Fruit fly (Drosophila melanogaster) whole organism, embryonic: Measurements from ENCODE around the gene eIF4E5.

ENCODE experiments used
- ATbp ChIP-seq: fragments of 200-800 bp; sonication (Bioruptor generic); optimal IDR thresholded peaks from 2 replicates; lab custom pipeline; 2017; ENCODE audit warnings: missing biosample characterization, mild to moderate bottlenecking, missing genetic modification characterization, missing genetic modification reagents
- Ada2b ChIP-seq: fragments of 200-800 bp; sonication (Bioruptor generic); IDR thresholded peaks from 2 replicates; pipeline ENCODE4 v1.3.6; 2022; ENCODE audit warnings: missing biosample characterization, missing genetic modification characterization
- Atf3 ChIP-seq: fragments of 200-800 bp; sonication (Bioruptor generic); optimal IDR thresholded peaks from 3 replicates; lab custom pipeline; 2016; ENCODE audit warnings: missing biosample characterization, missing genetic modification characterization
- Awh ChIP-seq: fragments of 200-800 bp; sonication (Bioruptor generic); IDR thresholded peaks from 2 replicates; pipeline ENCODE4, ENCODE4 v1.3.6; 2022; ENCODE audit warnings: missing biosample characterization, missing genetic modification characterization
- CG10543 ChIP-seq: fragments of 200-800 bp; sonication (Bioruptor generic); optimal IDR thresholded peaks from 3 replicates; lab custom pipeline; 2017; ENCODE audit warnings: missing biosample characterization, mild to moderate bottlenecking, missing genetic modification characterization, moderate library complexity
- CG12391 ChIP-seq: fragments of 200-800 bp; sonication (Bioruptor generic); optimal IDR thresholded peaks from 3 replicates; lab custom pipeline; 2018; ENCODE audit warnings: missing biosample characterization, mild to moderate bottlenecking, missing genetic modification characterization, moderate library complexity
- CG15011 ChIP-seq: fragments of 200-800 bp; sonication (Bioruptor generic); optimal IDR thresholded peaks from 3 replicates; lab custom pipeline; 2018; ENCODE audit warnings: missing biosample characterization, mild to moderate bottlenecking, missing genetic modification characterization
- CG16779 ChIP-seq: fragments of 200-800 bp; sonication (Bioruptor generic); IDR thresholded peaks from 2 replicates; pipeline ENCODE4 v1.3.6; 2022; ENCODE audit warnings: missing biosample characterization, missing genetic modification characterization
- CG17186 ChIP-seq: fragments of 200-800 bp; sonication (Bioruptor generic); optimal IDR thresholded peaks from 3 replicates; lab custom pipeline; 2017; ENCODE audit warnings: missing biosample characterization, missing genetic modification reagents, missing genetic modification characterization
- CG17328 ChIP-seq: fragments of 200-800 bp; sonication (Bioruptor generic); IDR thresholded peaks from 2 replicates; pipeline ENCODE4 v1.3.6; 2022; ENCODE audit warnings: missing biosample characterization, missing genetic modification characterization
- CG18619 ChIP-seq: fragments of 200-800 bp; sonication (Bioruptor generic); optimal IDR thresholded peaks from 3 replicates; lab custom pipeline; 2017; ENCODE audit warnings: missing biosample characterization, mild to moderate bottlenecking, missing genetic modification characterization
- CG2116 ChIP-seq: fragments of 200-800 bp; sonication (Bioruptor generic); optimal IDR thresholded peaks from 3 replicates; lab custom pipeline; 2018; ENCODE audit warnings: missing biosample characterization, mild to moderate bottlenecking, missing genetic modification characterization
- CG2875 ChIP-seq: fragments of 200-800 bp; sonication (Bioruptor generic); optimal IDR thresholded peaks from 2 replicates; lab custom pipeline; 2017; ENCODE audit warnings: missing biosample characterization, mild to moderate bottlenecking, missing genetic modification characterization, missing genetic modification reagents
- CG4404 ChIP-seq: fragments of 200-800 bp; sonication (Bioruptor generic); IDR thresholded peaks from 2 replicates; pipeline ENCODE4 v1.3.6; 2022; ENCODE audit warnings: missing biosample characterization, missing genetic modification characterization
- CG4820 ChIP-seq: fragments of 200-800 bp; sonication (Bioruptor generic); optimal IDR thresholded peaks from 3 replicates; lab custom pipeline; 2016; ENCODE audit warnings: missing biosample characterization, missing genetic modification characterization
- CG4854 ChIP-seq: fragments of 200-800 bp; sonication (Bioruptor generic); optimal IDR thresholded peaks from 2 replicates; lab custom pipeline; 2016; ENCODE audit warnings: missing biosample characterization, missing genetic modification characterization, inconsistent platforms
- CG6765 ChIP-seq: fragments of 200-800 bp; sonication (Bioruptor generic); optimal IDR thresholded peaks from 3 replicates; lab custom pipeline; 2017; ENCODE audit warnings: missing biosample characterization, mild to moderate bottlenecking, missing genetic modification characterization
- CG6791 ChIP-seq: fragments of 200-800 bp; sonication (Bioruptor generic); IDR thresholded peaks from 3 replicates; pipeline ENCODE4 v1.3.6; 2022; ENCODE audit warnings: missing biosample characterization, missing genetic modification characterization; ENCODE audit not compliant: partially characterized antibody
- CG7271 ChIP-seq: fragments of 200-800 bp; sonication (Bioruptor generic); optimal IDR thresholded peaks from 2 replicates; lab custom pipeline; 2018; ENCODE audit warnings: missing biosample characterization, mild to moderate bottlenecking, missing genetic modification characterization, moderate library complexity
- CG8281 ChIP-seq: fragments of 200-800 bp; sonication (Bioruptor generic); optimal IDR thresholded peaks from 2 replicates; lab custom pipeline; 2018; ENCODE audit warnings: missing biosample characterization, mild to moderate bottlenecking, missing genetic modification characterization, moderate library complexity
- CG8478 ChIP-seq: fragments of >200 bp; optimal IDR thresholded peaks from 2 replicates; lab custom pipeline; 2018
- Dbx ChIP-seq: fragments of 200-800 bp; sonication (Bioruptor generic); IDR thresholded peaks from 3 replicates; pipeline ENCODE4 v1.3.6; 2022; ENCODE audit warnings: missing biosample characterization, missing genetic modification characterization
- Dip3 ChIP-seq: fragments of 200-800 bp; sonication (Bioruptor generic); optimal IDR thresholded peaks from 3 replicates; lab custom pipeline; 2016; ENCODE audit warnings: missing biosample characterization, missing genetic modification characterization
- GATAe ChIP-seq: fragments of 200-800 bp; sonication (Bioruptor generic); conservative IDR thresholded peaks from 2 replicates; pipeline ENCODE4 v1.3.6; 2022; ENCODE audit warnings: missing biosample characterization, missing genetic modification characterization
- HHEX ChIP-seq: fragments of 200-800 bp; sonication (Bioruptor generic); optimal IDR thresholded peaks from 3 replicates; lab custom pipeline; 2017; ENCODE audit warnings: missing biosample characterization, mild to moderate bottlenecking, missing genetic modification characterization, missing genetic modification reagents
- HLH54F ChIP-seq: fragments of 200-800 bp; sonication (Bioruptor generic); optimal IDR thresholded peaks from 3 replicates; lab custom pipeline; 2016; ENCODE audit warnings: missing biosample characterization, missing genetic modification characterization
- Hr51 ChIP-seq, 2 experiments: fragments of 200-800 bp; sonication (Bioruptor generic); optimal IDR thresholded peaks; 2 replicates in 1 of 2; 3 replicates in 1 of 2; lab custom pipeline; 2016 to 2018; ENCODE audit warnings: missing biosample characterization in 2 of 2, missing genetic modification characterization in 2 of 2, mild to moderate bottlenecking in 1 of 2, moderate library complexity in 1 of 2
- MESR4 ChIP-seq: fragments of 200-800 bp; sonication (Bioruptor generic); optimal IDR thresholded peaks from 2 replicates; lab custom pipeline; 2018; ENCODE audit warnings: missing biosample characterization, mild to moderate bottlenecking, missing genetic modification characterization, moderate library complexity
- Myb ChIP-seq: fragments of 200-800 bp; sonication (Bioruptor generic); optimal IDR thresholded peaks from 2 replicates; lab custom pipeline; 2016; ENCODE audit warnings: missing biosample characterization, missing genetic modification characterization
- NFAT ChIP-seq: fragments of 200-800 bp; sonication (Bioruptor generic); IDR thresholded peaks from 2 replicates; pipeline ENCODE4 v1.3.6; 2022; ENCODE audit warnings: missing biosample characterization, missing genetic modification characterization
- PHDP ChIP-seq: fragments of 200-800 bp; sonication (Bioruptor generic); optimal IDR thresholded peaks from 3 replicates; lab custom pipeline; 2018; ENCODE audit warnings: missing biosample characterization, mild to moderate bottlenecking, missing genetic modification characterization, moderate library complexity
- Scr ChIP-seq: fragments of 200-800 bp; sonication (Bioruptor generic); IDR thresholded peaks from 2 replicates; pipeline ENCODE4 v1.3.6; 2022; ENCODE audit warnings: missing biosample characterization, missing genetic modification characterization; ENCODE audit not compliant: partially characterized antibody
- Taf1 ChIP-seq: fragments of 200-800 bp; sonication (Bioruptor generic); IDR thresholded peaks from 2 replicates; pipeline ENCODE4 v1.3.6; 2022; ENCODE audit warnings: missing biosample characterization, missing genetic modification characterization
- Xrp1 ChIP-seq: fragments of 200-800 bp; sonication (Bioruptor generic); IDR thresholded peaks from 2 replicates; pipeline ENCODE4 v1.3.6; 2022; ENCODE audit warnings: missing biosample characterization, missing genetic modification characterization
- caup ChIP-seq: fragments of 200-800 bp; sonication (Bioruptor generic); optimal IDR thresholded peaks from 3 replicates; lab custom pipeline; 2017; ENCODE audit warnings: missing biosample characterization, mild to moderate bottlenecking, missing genetic modification characterization, moderate library complexity; ENCODE audit not compliant: severe bottlenecking
- chn ChIP-seq: fragments of 200-800 bp; sonication (Bioruptor generic); optimal IDR thresholded peaks from 2 replicates; lab custom pipeline; 2016; ENCODE audit warnings: missing biosample characterization, missing genetic modification characterization
- ewg ChIP-seq: fragments of 200-800 bp; sonication (Bioruptor generic); optimal IDR thresholded peaks from 3 replicates; lab custom pipeline; 2017; ENCODE audit warnings: mild to moderate bottlenecking, missing biosample characterization, missing genetic modification reagents, missing genetic modification characterization
- fu2 ChIP-seq: fragments of 200-800 bp; sonication (Bioruptor generic); optimal IDR thresholded peaks from 2 replicates; lab custom pipeline; 2016; ENCODE audit warnings: missing biosample characterization, missing genetic modification characterization
- gem ChIP-seq: fragments of 200-800 bp; sonication (Bioruptor generic); optimal IDR thresholded peaks from 2 replicates; lab custom pipeline; 2019; ENCODE audit warnings: missing biosample characterization, mild to moderate bottlenecking, missing genetic modification characterization, moderate library complexity
- ken ChIP-seq: fragments of 200-800 bp; sonication (Bioruptor generic); IDR thresholded peaks from 3 replicates; pipeline ENCODE4 v1.3.6; 2022; ENCODE audit warnings: missing biosample characterization, missing genetic modification characterization
- lmd ChIP-seq: fragments of 200-800 bp; sonication (Bioruptor generic); IDR thresholded peaks from 2 replicates; pipeline ENCODE4 v1.3.6; 2022; ENCODE audit warnings: missing biosample characterization, missing genetic modification characterization
- lola ChIP-seq, 3 experiments: fragments of >200 bp in 2 of 3; fragments of 200-800 bp in 1 of 3; sonication (Bioruptor generic) in 1 of 3; optimal IDR thresholded peaks; 2 replicates each; lab custom pipeline; 2017 to 2019; ENCODE audit warnings: missing biosample characterization in 3 of 3, missing genetic modification characterization in 3 of 3, mild to moderate bottlenecking in 1 of 3, moderate library complexity in 1 of 3
- mld ChIP-seq: fragments of 200-800 bp; sonication (Bioruptor generic); IDR thresholded peaks from 3 replicates; pipeline ENCODE4 v1.3.6; 2022; ENCODE audit warnings: missing biosample characterization, missing genetic modification characterization; ENCODE audit not compliant: partially characterized antibody
- onecut ChIP-seq: fragments of 200-800 bp; sonication (Bioruptor generic); IDR thresholded peaks from 2 replicates; pipeline ENCODE4 v1.3.6; 2022; ENCODE audit warnings: missing biosample characterization, missing genetic modification characterization
- pan ChIP-seq, 4 experiments: fragments of >200 bp in 3 of 4; fragments of 200-800 bp in 1 of 4; sonication (Bioruptor generic) in 1 of 4; optimal IDR thresholded peaks in 3 of 4; IDR thresholded peaks in 1 of 4; 2 replicates each; pipeline versions ENCODE4 v1.3.6 to Lab custom; 2017 to 2022; ENCODE audit warnings: missing biosample characterization in 2 of 4, missing genetic modification characterization in 2 of 4, mixed read lengths in 1 of 4
- salm ChIP-seq: fragments of 200-800 bp; sonication (Bioruptor generic); optimal IDR thresholded peaks from 2 replicates; lab custom pipeline; 2018; ENCODE audit warnings: missing biosample characterization, mild to moderate bottlenecking, missing genetic modification characterization
- sd ChIP-seq: fragments of 200-800 bp; sonication (Bioruptor generic); optimal IDR thresholded peaks from 3 replicates; lab custom pipeline; 2018; ENCODE audit warnings: missing biosample characterization, mild to moderate bottlenecking, missing genetic modification characterization, moderate library complexity
- tna ChIP-seq: fragments of 200-800 bp; sonication (Bioruptor generic); IDR thresholded peaks from 2 replicates; pipeline ENCODE4 v1.3.6; 2022; ENCODE audit warnings: missing biosample characterization, missing genetic modification characterization; ENCODE audit not compliant: partially characterized antibody
- vvl ChIP-seq: fragments of 200-800 bp; sonication (Bioruptor generic); IDR thresholded peaks from 2 replicates; pipeline ENCODE4 v1.3.6; 2022; ENCODE audit warnings: missing biosample characterization, missing genetic modification characterization

The eIF4E5 gene

dm6 chr3L:7866558-7866957 lies 28.1 kb upstream of the eIF4E5 start (continued):
- TF ChIP-seq tna (GFP tag; lab: Robert Waterston, UW) (no peak), HHEX (peak; percentile 51), ATbp (GFP tag; lab: Kevin White, UChicago) (peak; percentile 4), CG15011 (GFP tag; lab: Kevin White, UChicago) (peak; percentile 53), CG7271 (tag; lab: Kevin White, UChicago) (no peak), Scr (GFP tag; lab: Robert Waterston, UW) (no peak), CG17328 (GFP tag; lab: Robert Waterston, UW) (no peak), CG6765 (GFP tag; lab: Kevin White, UChicago) (peak; percentile 6), vvl (GFP tag; lab: Robert Waterston, UW) (peak; percentile 24; the same call in 1 of the 2 replicates), GATAe (no peak), Atf3 (GFP tag; lab: Kevin White, UChicago) (no peak), CG8478 (lab: Kevin White, UChicago) (no peak), Dbx (GFP tag; lab: Robert Waterston, UW) (peak; percentile 62; the same call in 2 of the 3 replicates), caup (GFP tag; lab: Kevin White, UChicago) (peak; percentile 15), onecut (no peak), NFAT (GFP tag; lab: Robert Waterston, UW) (peak; percentile 45), CG10543 (GFP tag; lab: Kevin White, UChicago) (no peak), CG4404 (GFP tag; lab: Robert Waterston, UW) (peak; percentile 25; the same call in 1 of the 2 replicates), Ada2b (GFP tag; lab: Robert Waterston, UW) (peak; percentile 64), CG18619 (GFP tag; lab: Kevin White, UChicago) (peak; percentile 32), salm (no peak), Xrp1 (peak; percentile 5; the same call in 1 of the 2 replicates), Hr51 (GFP tag; optimal IDR thresholded peaks at IDR 0.05; lab: Kevin White, UChicago) (peak in 1 of 2 experiments; percentile 12), CG16779 (GFP tag; lab: Robert Waterston, UW) (peak; percentile 7; the same call in 1 of the 2 replicates), MESR4 (no peak), gem (tag; lab: Kevin White, UChicago) (peak; percentile 52), chn (no peak), lmd (GFP tag; lab: Robert Waterston, UW) (peak; percentile 51; the same call in 1 of the 2 replicates), CG6791 (GFP tag; lab: Robert Waterston, UW) (no peak), pan (optimal IDR thresholded peaks at IDR 0.05; lab: Kevin White, UChicago) (no peak), pan (GFP tag; optimal IDR thresholded peaks at IDR 0.05 in 1 of 2, IDR thresholded peaks at IDR 0.05 in 1 of 2) (peak in 1 of 2 experiments; percentile 11), CG2116 (GFP tag; lab: Kevin White, UChicago) (no peak), PHDP (tag; lab: Kevin White, UChicago) (peak; percentile 25), Myb (no peak), Taf1 (GFP tag; lab: Robert Waterston, UW) (peak; percentile 52; the same call in 1 of the 2 replicates), ewg (GFP tag; lab: Kevin White, UChicago) (no peak), CG17186 (GFP tag; lab: Kevin White, UChicago) (no peak), sd (tag; lab: Kevin White, UChicago) (no peak), CG2875 (GFP tag; lab: Kevin White, UChicago) (peak; percentile 23), ken (GFP tag; lab: Robert Waterston, UW) (no peak), Awh (GFP tag; lab: Robert Waterston, UW) (no peak), fu2 (GFP tag; lab: Kevin White, UChicago) (no peak), CG4854 (GFP tag; lab: Kevin White, UChicago) (no peak), HLH54F (GFP tag; lab: Kevin White, UChicago) (no peak), CG12391 (tag; lab: Kevin White, UChicago) (peak; percentile 3), CG4820 (GFP tag; lab: Kevin White, UChicago) (no peak), lola (GFP tag; optimal IDR thresholded peaks at IDR 0.05; lab: Kevin White, UChicago) (no peak), Dip3 (GFP tag; lab: Kevin White, UChicago) (peak; percentile 26), CG8281 (no peak), mld (no peak)
